Worm (Caenorhabditis elegans): ENCODE data around the gene fbxb-22.

ce11 chrIII:11881549-11881948, 2.0 kb downstream of the fbxb-22 start:
- TF ChIP-seq W03F9.2 (tag; optimal IDR thresholded peaks at IDR 0.05) (peak; percentile 41), dao-5 (tag; optimal IDR thresholded peaks at IDR 0.05) (no peak)

All from whole organism, L4/young adult.